Worm (Caenorhabditis elegans) whole organism, midembryonic: ENCODE measurements around the gene phlp-2.

Experiments used
- flt-1 ChIP-seq: fragments of 200-800 bp; sonication (Bioruptor generic); IDR thresholded peaks from 2 replicates; pipeline ENCODE4 v1.3.6; 2022; ENCODE audit warnings: missing genetic modification characterization, missing compliant biosample characterization
- ref-1 ChIP-seq: fragments of 200-800 bp; sonication (Bioruptor generic); conservative IDR thresholded peaks from 2 replicates; pipeline ENCODE4 v1.3.6; 2022; ENCODE audit warnings: missing genetic modification reagents, missing genetic modification characterization, missing compliant biosample characterization
- tab-1 ChIP-seq: fragments of 200-800 bp; sonication (Bioruptor generic); IDR thresholded peaks from 2 replicates; pipeline ENCODE4 v1.3.6; 2022; ENCODE audit warnings: missing genetic modification characterization, missing compliant biosample characterization
- ztf-23 ChIP-seq: fragments of 200-800 bp; sonication (Bioruptor generic); IDR thresholded peaks from 2 replicates; pipeline ENCODE4 v1.3.6; 2022; ENCODE audit warnings: missing genetic modification reagents, missing genetic modification characterization, missing compliant biosample characterization
- ztf-29 ChIP-seq: fragments of 200-800 bp; sonication (Bioruptor generic); IDR thresholded peaks from 2 replicates; pipeline ENCODE4 v1.3.6; 2022; ENCODE audit warnings: missing genetic modification reagents, missing genetic modification characterization, missing compliant biosample characterization

ce11 chrIII:4263048-4263447 lies 53.8 kb downstream of the phlp-2 start, which contains the start of gene T08A11.1:
- TF ChIP-seq ref-1 (no peak), tab-1 (GFP tag; lab: Robert Waterston, UW) (no peak), ztf-23 (GFP tag; lab: Robert Waterston, UW) (no peak), flt-1 (GFP tag; lab: Robert Waterston, UW) (no peak), ztf-29 (GFP tag; lab: Robert Waterston, UW) (no peak)
